Worm (Caenorhabditis elegans): ENCODE data around the gene nhr-12.

The nhr-12 gene

ce11 chrV:10124799-10125548 is 41.1 kb upstream of the nhr-12 start, which contains the start of gene C08B6.10:
C08B6.10 (plus strand) TSS chrV:10125498.
- TF ChIP-seq nhr-23 (tag; optimal IDR thresholded peaks at IDR 0.05) (no peak), elt-2 (tag; optimal IDR thresholded peaks at IDR 0.05) (peak; percentile 68)

- TF ChIP-seq nhr-76 (tag; optimal IDR thresholded peaks at IDR 0.05) (no peak), pha-4 (tag; optimal IDR thresholded peaks at IDR 0.05) (no peak), lin-39 (tag; optimal IDR thresholded peaks at IDR 0.05) (no peak), jun-1 (tag; optimal IDR thresholded peaks at IDR 0.05) (no peak), daf-12 (tag; optimal IDR thresholded peaks at IDR 0.05) (no peak), mml-1 (tag; optimal IDR thresholded peaks at IDR 0.05) (no peak), elt-1 (tag; optimal IDR thresholded peaks at IDR 0.05) (no peak), fkh-2 (tag; optimal IDR thresholded peaks at IDR 0.05) (no peak), unc-39 (tag; optimal IDR thresholded peaks at IDR 0.05) (no peak), lsy-12 (tag; optimal IDR thresholded peaks at IDR 0.05) (no peak), ceh-16 (tag; optimal IDR thresholded peaks at IDR 0.05) (no peak), ama-1 (optimal IDR thresholded peaks at IDR 0.05) (no peak), nhr-28 (tag; optimal IDR thresholded peaks at IDR 0.05) (no peak), hmg-11 (tag; optimal IDR thresholded peaks at IDR 0.05) (no peak), ZK546.5 (tag; optimal IDR thresholded peaks at IDR 0.05) (no peak), nhr-43 (tag; optimal IDR thresholded peaks at IDR 0.05; ENCODE audit: poor library complexity, severe bottlenecking) (no peak), nhr-23 (tag; optimal IDR thresholded peaks at IDR 0.05) (no peak), nhr-12 (tag; optimal IDR thresholded peaks at IDR 0.05) (no peak), fkh-10 (GFP tag; optimal IDR thresholded peaks at IDR 0.05) (no peak)
These were observed 39.5 kb upstream of the nhr-12 start, which contains the start of gene C08B6.6 for ce11 chrV:10123324-10123723. C08B6.6 (plus strand) TSS chrV:10123624.

- TF ChIP-seq nhr-76 (tag; optimal IDR thresholded peaks at IDR 0.05) (no peak), zag-1 (tag; optimal IDR thresholded peaks at IDR 0.05) (no peak), ceh-9 (tag; optimal IDR thresholded peaks at IDR 0.05) (no peak), ceh-82 (tag; optimal IDR thresholded peaks at IDR 0.05) (no peak), daf-12 (tag; optimal IDR thresholded peaks at IDR 0.05) (no peak), unc-39 (tag; optimal IDR thresholded peaks at IDR 0.05) (no peak), nhr-25 (tag; optimal IDR thresholded peaks at IDR 0.05) (no peak), hmg-11 (tag; optimal IDR thresholded peaks at IDR 0.05) (no peak), fos-1 (tag; optimal IDR thresholded peaks at IDR 0.05) (no peak), egl-27 (tag; optimal IDR thresholded peaks at IDR 0.05) (no peak), nfya-1 (tag; optimal IDR thresholded peaks at IDR 0.05; ENCODE audit: insufficient read depth) (no peak)
These were observed 38.8 kb upstream of the nhr-12 start, which contains the start of gene srxa-19 for ce11 chrV:10122670-10123069. srxa-19 (minus strand) TSS chrV:10122770.

- TF ChIP-seq nhr-76 (tag; optimal IDR thresholded peaks at IDR 0.05), result no peak
- no peak for TF ChIP-seq ceh-28 (tag; optimal IDR thresholded peaks at IDR 0.05)
- TF ChIP-seq eor-1 (tag; optimal IDR thresholded peaks at IDR 0.05), result no peak
- no peak for TF ChIP-seq lsy-12 (tag; optimal IDR thresholded peaks at IDR 0.05)
- no peak for TF ChIP-seq elt-1 (tag; optimal IDR thresholded peaks at IDR 0.05)
- TF ChIP-seq ztf-4 (tag; optimal IDR thresholded peaks at IDR 0.05), result no peak
- TF ChIP-seq sea-2 (GFP tag; optimal IDR thresholded peaks at IDR 0.05), result no peak
- TF ChIP-seq nhr-43 (tag; optimal IDR thresholded peaks at IDR 0.05; ENCODE audit: poor library complexity, severe bottlenecking), result no peak
- TF ChIP-seq nfya-1 (tag; optimal IDR thresholded peaks at IDR 0.05; ENCODE audit: insufficient read depth), result no peak
- no peak for TF ChIP-seq egl-27 (tag; optimal IDR thresholded peaks at IDR 0.05)
- TF ChIP-seq nhr-67 (tag; optimal IDR thresholded peaks at IDR 0.05), result no peak
- TF ChIP-seq pqm-1 (tag; optimal IDR thresholded peaks at IDR 0.05), result no peak
- TF ChIP-seq pha-4 (tag; optimal IDR thresholded peaks at IDR 0.05), result no peak
- TF ChIP-seq unc-62 (GFP tag; optimal IDR thresholded peaks at IDR 0.05), result no peak
- TF ChIP-seq R02D3.7 (tag; optimal IDR thresholded peaks at IDR 0.05), result no peak
These were observed 37.0 kb upstream of the nhr-12 start, which contains the start of gene srxa-18 for ce11 chrV:10120898-10121297. srxa-18 (minus strand) TSS chrV:10120997.
